Worm (Caenorhabditis elegans) whole organism, midembryonic: ENCODE measurements around the gene gfat-1.

ENCODE experiments used
- cog-1 ChIP-seq: sonication (generic microtip); optimal IDR thresholded peaks from 2 replicates; lab custom pipeline; 2016; ENCODE audit warnings: missing genetic modification characterization, missing compliant biosample characterization
- flt-1 ChIP-seq: fragments of 200-800 bp; sonication (Bioruptor generic); IDR thresholded peaks from 2 replicates; pipeline ENCODE4 v1.3.6; 2022; ENCODE audit warnings: missing genetic modification characterization, missing compliant biosample characterization
- med-1 ChIP-seq: sonication (generic microtip); optimal IDR thresholded peaks from 2 replicates; lab custom pipeline; 2017; ENCODE audit warnings: missing genetic modification characterization, mild to moderate bottlenecking, missing compliant biosample characterization, antibody characterized with exemption, missing genetic modification reagents; ENCODE audit not compliant: insufficient read depth
- ref-1 ChIP-seq: fragments of 200-800 bp; sonication (Bioruptor generic); conservative IDR thresholded peaks from 2 replicates; pipeline ENCODE4 v1.3.6; 2022; ENCODE audit warnings: missing genetic modification reagents, missing genetic modification characterization, missing compliant biosample characterization
- ztf-23 ChIP-seq: fragments of 200-800 bp; sonication (Bioruptor generic); IDR thresholded peaks from 2 replicates; pipeline ENCODE4 v1.3.6; 2022; ENCODE audit warnings: missing genetic modification reagents, missing genetic modification characterization, missing compliant biosample characterization

ce11 chrII:11564127-11564526, 31.1 kb downstream of the gfat-1 start, which contains the start of gene F54D5.15:
- TF ChIP-seq ztf-23 (GFP tag; lab: Robert Waterston, UW) (no peak), cog-1 (tag; lab: Kevin White, UChicago) (no peak), med-1 (GFP tag; lab: Kevin White, UChicago) (no peak), flt-1 (GFP tag; lab: Robert Waterston, UW) (no peak), ref-1 (GFP tag; lab: Robert Waterston, UW) (no peak)
